Worm (Caenorhabditis elegans) whole organism, L4 larva: ENCODE measurements around the gene vha-20.

Source experiments
- D1046.2 ChIP-seq: fragments of 200-800 bp; sonication (Bioruptor generic); IDR thresholded peaks from 2 replicates; pipeline ENCODE4 v1.3.6; 2022; ENCODE audit warnings: missing genetic modification characterization, missing compliant biosample characterization
- F37D6.2 ChIP-seq: sonication (generic microtip); optimal IDR thresholded peaks from 2 replicates; lab custom pipeline; 2016; ENCODE audit warnings: mild to moderate bottlenecking, missing genetic modification characterization, missing compliant biosample characterization
- F49E8.2 ChIP-seq: sonication (generic microtip); optimal IDR thresholded peaks from 2 replicates; lab custom pipeline; 2016; ENCODE audit warnings: missing compliant biosample characterization, mild to moderate bottlenecking, missing genetic modification characterization, borderline replicate concordance
- T26A8.4 ChIP-seq: fragments of 200-800 bp; sonication (Bioruptor generic); IDR thresholded peaks from 2 replicates; pipeline ENCODE4 v1.3.6; 2022; ENCODE audit warnings: missing genetic modification characterization, missing compliant biosample characterization
- Y48G9A.11 ChIP-seq: fragments of 200-800 bp; sonication (Bioruptor generic); IDR thresholded peaks from 2 replicates; pipeline ENCODE4 v1.3.6; 2022; ENCODE audit warnings: missing genetic modification reagents, missing genetic modification characterization, missing compliant biosample characterization
- Y5F2A.4 ChIP-seq: fragments of 200-800 bp; sonication (Bioruptor generic); optimal IDR thresholded peaks from 2 replicates; lab custom pipeline; 2018; ENCODE audit warnings: mild to moderate bottlenecking, missing genetic modification characterization, missing compliant biosample characterization
- ZK337.2 ChIP-seq: fragments of 200-800 bp; sonication (Bioruptor generic); IDR thresholded peaks from 2 replicates; pipeline ENCODE4 v1.3.6; 2022; ENCODE audit warnings: missing genetic modification reagents, missing genetic modification characterization, missing compliant biosample characterization
- ZK546.5 ChIP-seq, 2 experiments: sonication (generic microtip); optimal IDR thresholded peaks; 2 replicates each; lab custom pipeline; 2017; ENCODE audit warnings: missing biosample characterization in 2 of 2, missing genetic modification characterization in 2 of 2
- aha-1 ChIP-seq: fragments of 150-350 bp; peaks from one replicate; lab custom pipeline; 2014; ENCODE audit warnings: missing biosample characterization, missing genetic modification characterization
- ama-1 ChIP-seq: fragments of 150-350 bp; optimal IDR thresholded peaks from 2 replicates; lab custom pipeline; 2014; ENCODE audit warnings: inconsistent platforms, mixed read lengths
- arid-1 ChIP-seq: fragments of 200-800 bp; sonication (Bioruptor generic); conservative IDR thresholded peaks from 2 replicates; pipeline ENCODE4 v1.3.6; 2022; ENCODE audit warnings: missing genetic modification reagents, missing genetic modification characterization, missing compliant biosample characterization
- ceh-20 ChIP-seq: fragments of 200-800 bp; sonication (Bioruptor generic); IDR thresholded peaks from 2 replicates; pipeline ENCODE4 v1.3.6; 2022; ENCODE audit warnings: missing genetic modification reagents, missing genetic modification characterization, missing compliant biosample characterization
- ceh-32 ChIP-seq: sonication (generic microtip); optimal IDR thresholded peaks from 2 replicates; lab custom pipeline; 2016; ENCODE audit warnings: mild to moderate bottlenecking, missing genetic modification characterization, missing compliant biosample characterization; ENCODE audit not compliant: poor library complexity
- ceh-82 ChIP-seq: sonication (generic microtip); optimal IDR thresholded peaks from 2 replicates; lab custom pipeline; 2017; ENCODE audit warnings: missing biosample characterization, missing genetic modification characterization
- ces-1 ChIP-seq: fragments of 150-350 bp; sonication (generic microtip); optimal IDR thresholded peaks from 4 replicates; lab custom pipeline; 2014; ENCODE audit warnings: missing biosample characterization, missing genetic modification reagents, missing genetic modification characterization
- ctbp-1 ChIP-seq: fragments of 200-800 bp; sonication (Bioruptor generic); IDR thresholded peaks from 2 replicates; pipeline ENCODE4 v1.3.6; 2022; ENCODE audit warnings: missing genetic modification reagents, missing genetic modification characterization, missing compliant biosample characterization
- daf-16 ChIP-seq, 3 experiments: sonication (generic microtip); optimal IDR thresholded peaks; 2 replicates each; lab custom pipeline; 2016 to 2017; ENCODE audit warnings: missing genetic modification characterization in 3 of 3, missing genetic modification reagents in 3 of 3, mild to moderate bottlenecking in 2 of 3, missing compliant biosample characterization in 2 of 3, missing biosample characterization in 1 of 3, moderate library complexity in 1 of 3
- daf-19 ChIP-seq: fragments of 200-800 bp; sonication (Bioruptor generic); conservative IDR thresholded peaks from 2 replicates; pipeline ENCODE4 v1.3.6; 2022; ENCODE audit warnings: missing genetic modification characterization, missing compliant biosample characterization
- daf-8 ChIP-seq: fragments of 200-800 bp; sonication (Bioruptor generic); IDR thresholded peaks from 2 replicates; pipeline ENCODE4 v1.3.6; 2022; ENCODE audit warnings: missing genetic modification characterization, missing compliant biosample characterization
- dmd-6 ChIP-seq: fragments of 200-800 bp; sonication (Bioruptor generic); IDR thresholded peaks from 2 replicates; pipeline ENCODE4 v1.3.6; 2022; ENCODE audit warnings: missing genetic modification reagents, missing genetic modification characterization, missing compliant biosample characterization
- fkh-10 ChIP-seq: fragments of 150-350 bp; optimal IDR thresholded peaks from 2 replicates; lab custom pipeline; 2014; ENCODE audit warnings: missing biosample characterization, missing genetic modification reagents, missing genetic modification characterization
- hlh-11 ChIP-seq: fragments of 200-800 bp; sonication (Bioruptor generic); optimal IDR thresholded peaks from 2 replicates; lab custom pipeline; 2018; ENCODE audit warnings: mild to moderate bottlenecking, missing genetic modification characterization, missing compliant biosample characterization
- hmg-1.1 ChIP-seq: fragments of 200-800 bp; sonication (Bioruptor generic); IDR thresholded peaks from 2 replicates; pipeline ENCODE4 v1.3.6; 2022; ENCODE audit warnings: missing genetic modification reagents, missing genetic modification characterization, missing compliant biosample characterization
- jun-1 ChIP-seq: fragments of 150-350 bp; optimal IDR thresholded peaks from 2 replicates; lab custom pipeline; 2014; ENCODE audit warnings: missing biosample characterization, missing genetic modification reagents, missing genetic modification characterization
- lim-7 ChIP-seq: fragments of 200-800 bp; sonication (Bioruptor generic); IDR thresholded peaks from 2 replicates; pipeline ENCODE4 v1.3.6; 2022; ENCODE audit warnings: missing genetic modification characterization, missing compliant biosample characterization
- lin-29 ChIP-seq: fragments of 200-800 bp; sonication (Bioruptor generic); IDR thresholded peaks from 2 replicates; pipeline ENCODE4 v1.3.6; 2022; ENCODE audit warnings: missing genetic modification reagents, missing genetic modification characterization, missing compliant biosample characterization
- lir-3 ChIP-seq: sonication (generic microtip); optimal IDR thresholded peaks from 2 replicates; lab custom pipeline; 2016; ENCODE audit warnings: mild to moderate bottlenecking, missing genetic modification characterization, missing compliant biosample characterization
- mdl-1 ChIP-seq, 2 experiments: fragments of 150-350 bp in 1 of 2; sonication (generic microtip) in 1 of 2; optimal IDR thresholded peaks; 2 replicates each; lab custom pipeline; 2014 to 2017; ENCODE audit warnings: missing biosample characterization in 2 of 2, missing genetic modification characterization in 2 of 2
- mep-1 ChIP-seq: fragments of 150-350 bp; sonication (generic microtip); optimal IDR thresholded peaks from 3 replicates; lab custom pipeline; 2014; ENCODE audit warnings: missing biosample characterization, missing genetic modification characterization
- mes-2 ChIP-seq: sonication (generic microtip); optimal IDR thresholded peaks from 2 replicates; lab custom pipeline; 2016; ENCODE audit warnings: missing genotype, mild to moderate bottlenecking, missing genetic modification characterization, missing compliant biosample characterization; ENCODE audit not compliant: poor library complexity, severe bottlenecking
- mxl-3 ChIP-seq: fragments of 200-800 bp; sonication (Bioruptor generic); optimal IDR thresholded peaks from 2 replicates; lab custom pipeline; 2018; ENCODE audit warnings: mild to moderate bottlenecking, missing genetic modification characterization, missing compliant biosample characterization
- nhr-10 ChIP-seq: fragments of 150-350 bp; optimal IDR thresholded peaks from 2 replicates; lab custom pipeline; 2014; ENCODE audit warnings: missing biosample characterization, missing genetic modification characterization
- nhr-11 ChIP-seq: fragments of 150-350 bp; optimal IDR thresholded peaks from 2 replicates; lab custom pipeline; 2014; ENCODE audit warnings: missing biosample characterization, missing genetic modification characterization
- nhr-111 ChIP-seq: fragments of 200-800 bp; sonication (Bioruptor generic); optimal IDR thresholded peaks from 2 replicates; lab custom pipeline; 2018; ENCODE audit warnings: mild to moderate bottlenecking, missing genetic modification characterization, missing compliant biosample characterization
- nhr-237 ChIP-seq: sonication (generic microtip); optimal IDR thresholded peaks from 2 replicates; lab custom pipeline; 2017; ENCODE audit warnings: missing biosample characterization, missing genetic modification characterization
- nhr-28 ChIP-seq: fragments of 150-350 bp; optimal IDR thresholded peaks from 2 replicates; lab custom pipeline; 2014; ENCODE audit warnings: missing biosample characterization, missing genetic modification characterization
- nhr-42 ChIP-seq: fragments of 200-800 bp; sonication (Bioruptor generic); IDR thresholded peaks from 2 replicates; pipeline ENCODE4 v1.3.6; 2022; ENCODE audit warnings: missing genetic modification characterization, missing compliant biosample characterization
- nhr-48 ChIP-seq: sonication (generic microtip); optimal IDR thresholded peaks from 2 replicates; lab custom pipeline; 2016; ENCODE audit warnings: mild to moderate bottlenecking, missing genetic modification characterization, missing compliant biosample characterization
- nhr-76 ChIP-seq: fragments of 150-350 bp; optimal IDR thresholded peaks from 2 replicates; lab custom pipeline; 2014; ENCODE audit warnings: missing biosample characterization, missing genetic modification characterization
- sdz-12 ChIP-seq: fragments of 200-800 bp; sonication (Bioruptor generic); optimal IDR thresholded peaks from 2 replicates; lab custom pipeline; 2018; ENCODE audit warnings: mild to moderate bottlenecking, missing genetic modification characterization, missing compliant biosample characterization
- snpc-1.2 ChIP-seq: fragments of 200-800 bp; sonication (Bioruptor generic); IDR thresholded peaks from 2 replicates; pipeline ENCODE4 v1.3.6; 2022; ENCODE audit warnings: missing genetic modification reagents, missing genetic modification characterization, missing compliant biosample characterization
- snpc-4 ChIP-seq: fragments of 150-350 bp; optimal IDR thresholded peaks from 2 replicates; lab custom pipeline; 2014; ENCODE audit warnings: missing biosample characterization, missing genetic modification characterization
- spr-1 ChIP-seq: sonication (generic microtip); optimal IDR thresholded peaks from 2 replicates; lab custom pipeline; 2016; ENCODE audit warnings: mild to moderate bottlenecking, missing genetic modification characterization, missing compliant biosample characterization
- spr-3 ChIP-seq: fragments of 200-800 bp; sonication (Bioruptor generic); optimal IDR thresholded peaks from 2 replicates; lab custom pipeline; 2018; ENCODE audit warnings: mild to moderate bottlenecking, missing genetic modification characterization, missing compliant biosample characterization
- tag-97 ChIP-seq: fragments of 200-800 bp; sonication (Bioruptor generic); IDR thresholded peaks from 2 replicates; pipeline ENCODE4 v1.3.6; 2022; ENCODE audit warnings: missing genetic modification characterization, missing compliant biosample characterization
- unc-130 ChIP-seq: sonication (generic microtip); optimal IDR thresholded peaks from 2 replicates; lab custom pipeline; 2016; ENCODE audit warnings: missing genetic modification reagents, missing genetic modification characterization, missing compliant biosample characterization
- unc-39 ChIP-seq: sonication (generic microtip); optimal IDR thresholded peaks from 2 replicates; lab custom pipeline; 2017; ENCODE audit warnings: missing biosample characterization, missing genetic modification characterization
- vab-7 ChIP-seq: fragments of 200-800 bp; sonication (Bioruptor generic); IDR thresholded peaks from 2 replicates; pipeline ENCODE4 v1.3.6; 2022; ENCODE audit warnings: missing genetic modification reagents, missing genetic modification characterization, missing compliant biosample characterization
- zag-1 ChIP-seq: fragments of 150-350 bp; optimal IDR thresholded peaks from 2 replicates; lab custom pipeline; 2014; ENCODE audit warnings: missing biosample characterization, missing genetic modification characterization
- zfp-2 ChIP-seq: sonication (generic microtip); optimal IDR thresholded peaks from 2 replicates; lab custom pipeline; 2016; ENCODE audit warnings: mild to moderate bottlenecking, missing genetic modification characterization, missing compliant biosample characterization
- ztf-11 ChIP-seq: fragments of 150-350 bp; optimal IDR thresholded peaks from 2 replicates; lab custom pipeline; 2014; ENCODE audit warnings: missing biosample characterization, missing genetic modification characterization
- ztf-7 ChIP-seq: fragments of 150-350 bp; optimal IDR thresholded peaks from 2 replicates; lab custom pipeline; 2014; ENCODE audit warnings: missing biosample characterization, missing genetic modification characterization

The vha-20 gene

DNA sequence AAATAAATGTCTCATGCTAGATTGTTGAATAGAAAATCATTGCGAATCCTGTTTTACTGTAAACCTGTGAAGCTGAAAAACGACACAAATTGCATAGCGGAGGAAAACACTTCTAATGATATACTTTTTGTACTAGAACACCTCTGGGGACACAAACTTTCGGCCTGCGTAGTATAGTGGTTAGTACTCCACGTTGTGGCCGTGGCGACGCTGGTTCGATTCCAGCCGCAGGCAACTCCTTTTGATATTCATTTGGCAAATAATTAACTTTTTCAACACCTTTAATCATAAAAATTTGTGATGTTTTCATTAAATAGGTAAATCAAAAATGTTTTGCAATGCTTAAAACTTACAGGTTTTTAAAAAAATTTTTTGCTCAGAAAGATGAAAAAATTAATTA, 29.4 kb downstream of the vha-20 start:
- TF ChIP-seq dmd-6 (GFP tag; lab: Robert Waterston, UW) (peak; percentile 39), ces-1 (GFP tag; lab: Kevin White, UChicago) (no peak), aha-1 (tag; lab: Kevin White, UChicago) (peak; percentile 9), nhr-10 (tag; lab: Kevin White, UChicago) (no peak), ceh-20 (0 out of 2 replicates have a peak, but pooled peaks have one; percentile 27), hlh-11 (no peak), tag-97 (GFP tag; lab: Robert Waterston, UW) (no peak), nhr-48 (tag; lab: Kevin White, UChicago) (no peak), ceh-32 (tag; lab: Kevin White, UChicago) (no peak), ceh-82 (no peak), nhr-42 (GFP tag; lab: Robert Waterston, UW) (no peak), nhr-11 (tag; lab: Kevin White, UChicago) (no peak), ama-1 (lab: Kevin White, UChicago) (no peak), mxl-3 (GFP tag; lab: Kevin White, UChicago) (no peak), ztf-7 (tag; lab: Kevin White, UChicago) (no peak), sdz-12 (GFP tag; lab: Kevin White, UChicago) (no peak), mep-1 (tag; lab: Kevin White, UChicago) (peak; percentile 51), ztf-11 (no peak), daf-19 (GFP tag; lab: Robert Waterston, UW) (peak; percentile 74), T26A8.4 (peak; percentile 47; the same call in 1 of the 2 replicates), snpc-4 (tag; lab: Kevin White, UChicago) (no peak), snpc-1.2 (GFP tag; lab: Robert Waterston, UW) (peak; percentile 81), nhr-237 (tag; lab: Kevin White, UChicago) (no peak), fkh-10 (GFP tag; lab: Kevin White, UChicago) (no peak), daf-8 (GFP tag; lab: Robert Waterston, UW) (no peak), lir-3 (no peak), jun-1 (tag; lab: Kevin White, UChicago) (no peak), vab-7 (peak; percentile 68; the same call in 1 of the 2 replicates), ZK546.5 (tag; optimal IDR thresholded peaks at IDR 0.05; lab: Kevin White, UChicago) (no peak), ctbp-1 (GFP tag; lab: Robert Waterston, UW) (no peak), nhr-111 (GFP tag; lab: Kevin White, UChicago) (no peak), zfp-2 (tag; lab: Kevin White, UChicago) (no peak), ZK337.2 (no peak), mdl-1 (tag; optimal IDR thresholded peaks at IDR 0.05; lab: Kevin White, UChicago) (no peak), Y48G9A.11 (GFP tag; lab: Robert Waterston, UW) (peak; percentile 56; the same call in 1 of the 2 replicates), spr-1 (no peak), daf-16 (GFP tag; optimal IDR thresholded peaks at IDR 0.05; lab: Kevin White, UChicago) (peak in 1 of 2 experiments; percentile 29), daf-16 (tag; optimal IDR thresholded peaks at IDR 0.05; lab: Kevin White, UChicago) (peak; percentile 51), D1046.2 (GFP tag; lab: Robert Waterston, UW) (0 out of 2 replicates have a peak, but pooled peaks have one; percentile 10), Y5F2A.4 (GFP tag; lab: Kevin White, UChicago) (no peak), spr-3 (GFP tag; lab: Kevin White, UChicago) (no peak), unc-130 (no peak), unc-39 (tag; lab: Kevin White, UChicago) (no peak), mes-2 (peak; percentile 54), nhr-76 (tag; lab: Kevin White, UChicago) (no peak), F37D6.2 (tag; lab: Kevin White, UChicago) (no peak), zag-1 (no peak), lim-7 (peak; percentile 81), hmg-1.1 (GFP tag; lab: Robert Waterston, UW) (peak; percentile 52; the same call in 1 of the 2 replicates), nhr-28 (tag; lab: Kevin White, UChicago) (no peak), F49E8.2 (no peak), arid-1 (GFP tag; lab: Robert Waterston, UW) (0 out of 2 replicates have a peak, but pooled peaks have one; percentile 31), lin-29 (GFP tag; lab: Robert Waterston, UW) (no peak)
